Worm (Caenorhabditis elegans) whole organism, mixed stage, embryonic: ENCODE data around the gene sftd-3.

Experiments used
- bed-3 ChIP-seq: fragments of 200-800 bp; sonication (Bioruptor generic); optimal IDR thresholded peaks from 3 replicates; lab custom pipeline; 2018; ENCODE audit warnings: mild to moderate bottlenecking, missing genetic modification characterization, moderate library complexity, missing compliant biosample characterization
- blmp-1 ChIP-seq: fragments of 150-350 bp; optimal IDR thresholded peaks from 2 replicates; lab custom pipeline; 2014; ENCODE audit warnings: missing biosample characterization, missing genetic modification characterization
- ceh-39 ChIP-seq: fragments of 150-350 bp; optimal IDR thresholded peaks from 2 replicates; lab custom pipeline; 2014; ENCODE audit warnings: missing biosample characterization, missing genetic modification characterization
- ceh-83 ChIP-seq: fragments of 200-800 bp; sonication (Bioruptor generic); optimal IDR thresholded peaks from 2 replicates; lab custom pipeline; 2018; ENCODE audit warnings: mild to moderate bottlenecking, missing genetic modification characterization, missing compliant biosample characterization
- ces-1 ChIP-seq: fragments of 150-350 bp; optimal IDR thresholded peaks from 2 replicates; lab custom pipeline; 2014; ENCODE audit warnings: missing biosample characterization, missing genetic modification reagents, missing genetic modification characterization
- cnd-1 ChIP-seq: fragments of 200-800 bp; sonication (Bioruptor generic); optimal IDR thresholded peaks from 2 replicates; lab custom pipeline; 2018; ENCODE audit warnings: mild to moderate bottlenecking, missing genetic modification characterization, missing compliant biosample characterization
- drap-1 ChIP-seq: fragments of 200-800 bp; sonication (Bioruptor generic); optimal IDR thresholded peaks from 3 replicates; lab custom pipeline; 2018; ENCODE audit warnings: mild to moderate bottlenecking, missing genetic modification characterization, missing compliant biosample characterization
- elt-1 ChIP-seq: sonication (generic microtip); optimal IDR thresholded peaks from 2 replicates; lab custom pipeline; 2017; ENCODE audit warnings: missing genetic modification characterization, mild to moderate bottlenecking, missing compliant biosample characterization, antibody characterized with exemption, moderate library complexity, borderline replicate concordance; ENCODE audit not compliant: insufficient read depth
- flh-1 ChIP-seq: fragments of 200-800 bp; sonication (Bioruptor generic); optimal IDR thresholded peaks from 2 replicates; lab custom pipeline; 2018; ENCODE audit warnings: mild to moderate bottlenecking, missing genetic modification characterization, moderate library complexity, missing compliant biosample characterization
- ham-2 ChIP-seq: fragments of 200-800 bp; sonication (Bioruptor generic); optimal IDR thresholded peaks from 2 replicates; lab custom pipeline; 2018; ENCODE audit warnings: mild to moderate bottlenecking, missing genetic modification characterization, missing compliant biosample characterization
- hlh-1 ChIP-seq: fragments of 150-350 bp; optimal IDR thresholded peaks from 2 replicates; lab custom pipeline; 2014; ENCODE audit warnings: missing biosample characterization, missing genetic modification reagents, missing genetic modification characterization
- lin-13 ChIP-seq: fragments of 150-350 bp; optimal IDR thresholded peaks from 2 replicates; lab custom pipeline; 2014; ENCODE audit warnings: missing biosample characterization, missing genetic modification characterization
- lin-32 ChIP-seq: fragments of 200-800 bp; sonication (Bioruptor generic); optimal IDR thresholded peaks from 2 replicates; lab custom pipeline; 2018; ENCODE audit warnings: mild to moderate bottlenecking, missing genetic modification characterization, missing compliant biosample characterization
- lsy-2 ChIP-seq: fragments of 150-350 bp; optimal IDR thresholded peaks from 2 replicates; lab custom pipeline; 2014; ENCODE audit warnings: missing biosample characterization, missing genetic modification characterization
- mls-2 ChIP-seq: sonication (generic microtip); optimal IDR thresholded peaks from 2 replicates; lab custom pipeline; 2016; ENCODE audit warnings: mild to moderate bottlenecking, missing genetic modification characterization, moderate library complexity, missing compliant biosample characterization
- nhr-2 ChIP-seq: fragments of 150-350 bp; optimal IDR thresholded peaks from 2 replicates; lab custom pipeline; 2014; ENCODE audit warnings: missing biosample characterization, missing genetic modification characterization
- nhr-237 ChIP-seq: fragments of 150-350 bp; optimal IDR thresholded peaks from 2 replicates; lab custom pipeline; 2014; ENCODE audit warnings: missing biosample characterization, missing genetic modification characterization
- nhr-28 ChIP-seq: fragments of 150-350 bp; optimal IDR thresholded peaks from 2 replicates; lab custom pipeline; 2014; ENCODE audit warnings: missing biosample characterization, missing genetic modification characterization
- nhr-76 ChIP-seq: sonication (generic microtip); optimal IDR thresholded peaks from 2 replicates; lab custom pipeline; 2017; ENCODE audit warnings: missing biosample characterization, missing genetic modification characterization
- sem-2 ChIP-seq: fragments of 200-800 bp; sonication (Bioruptor generic); optimal IDR thresholded peaks from 2 replicates; lab custom pipeline; 2018; ENCODE audit warnings: mild to moderate bottlenecking, missing genetic modification characterization, missing compliant biosample characterization
- snpc-4 ChIP-seq: fragments of 150-350 bp; optimal IDR thresholded peaks from 2 replicates; lab custom pipeline; 2014; ENCODE audit warnings: missing biosample characterization, missing genetic modification characterization
- sptf-1 ChIP-seq: sonication (generic microtip); optimal IDR thresholded peaks from 2 replicates; lab custom pipeline; 2017; ENCODE audit warnings: mild to moderate bottlenecking, missing genetic modification characterization, moderate library complexity, missing compliant biosample characterization
- tbx-8 ChIP-seq: fragments of 200-800 bp; sonication (Bioruptor generic); optimal IDR thresholded peaks from 2 replicates; lab custom pipeline; 2018; ENCODE audit warnings: mild to moderate bottlenecking, missing genetic modification characterization, moderate library complexity, missing compliant biosample characterization
- unc-120 ChIP-seq: sonication (generic microtip); optimal IDR thresholded peaks from 2 replicates; lab custom pipeline; 2017; ENCODE audit warnings: missing genetic modification characterization, missing compliant biosample characterization; ENCODE audit not compliant: poor library complexity, severe bottlenecking
- unc-39 ChIP-seq: fragments of 150-350 bp; optimal IDR thresholded peaks from 2 replicates; lab custom pipeline; 2014; ENCODE audit warnings: missing biosample characterization, missing genetic modification characterization
- unc-62 ChIP-seq: fragments of 150-350 bp; optimal IDR thresholded peaks from 2 replicates; lab custom pipeline; 2014; ENCODE audit warnings: missing biosample characterization, missing genetic modification reagents, missing genetic modification characterization
- zip-8 ChIP-seq: fragments of 150-350 bp; optimal IDR thresholded peaks from 2 replicates; lab custom pipeline; 2014; ENCODE audit warnings: missing biosample characterization, missing genetic modification characterization
- ztf-11 ChIP-seq: fragments of 150-350 bp; optimal IDR thresholded peaks from 2 replicates; lab custom pipeline; 2014; ENCODE audit warnings: missing biosample characterization, missing genetic modification characterization

The sftd-3 gene

ce11 chrII:8962206-8962605 is 1.7 kb downstream of the sftd-3 start:
- no peak for TF ChIP-seq nhr-2
- peak; percentile 29 for TF ChIP-seq unc-120 (tag; lab: Kevin White, UChicago)
- no peak for TF ChIP-seq lin-13 (tag; lab: Kevin White, UChicago)
- no peak for TF ChIP-seq zip-8
- TF ChIP-seq hlh-1 = peak; percentile 53

- TF ChIP-seq zip-8 (no peak), elt-1 (tag; lab: Kevin White, UChicago) (no peak), unc-62 (GFP tag; lab: Kevin White, UChicago) (peak; percentile 87), mls-2 (tag; lab: Kevin White, UChicago) (no peak), snpc-4 (tag; lab: Kevin White, UChicago) (no peak), drap-1 (GFP tag; lab: Kevin White, UChicago) (no peak), nhr-237 (tag; lab: Kevin White, UChicago) (no peak)
Measured at ce11 chrII:8961450-8961849, 2.5 kb downstream of the sftd-3 start.

DNA sequence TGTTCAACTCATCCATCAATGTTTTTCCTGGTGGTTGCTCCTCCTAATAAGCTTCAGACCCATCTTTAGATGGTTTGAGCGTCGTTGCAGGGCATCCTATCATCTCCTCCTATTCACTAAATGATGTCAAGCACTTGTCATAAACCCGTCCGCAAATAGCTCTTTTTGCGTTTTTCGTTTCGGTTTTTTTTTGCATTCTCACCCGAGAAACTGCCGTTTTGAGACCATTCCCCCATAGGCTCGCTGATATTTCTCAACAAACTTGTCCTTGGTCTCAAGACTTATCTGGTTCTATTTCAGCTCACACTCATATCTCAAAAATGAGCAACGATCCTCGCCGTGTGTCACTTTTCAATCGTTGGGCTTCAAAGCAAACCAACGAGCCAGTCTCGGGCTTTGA is 3.5 kb downstream of the sftd-3 start, which contains the start of gene cal-2:
TSS of gene cal-2 (plus strand) at position 301 of the 400 bp plus-strand sequence.
- no peak for TF ChIP-seq nhr-237 (tag; lab: Kevin White, UChicago)
- TF ChIP-seq blmp-1 (tag; lab: Kevin White, UChicago) = no peak
- no peak for TF ChIP-seq ces-1 (GFP tag; lab: Kevin White, UChicago)
- no peak for TF ChIP-seq flh-1 (GFP tag; lab: Kevin White, UChicago)
- no peak for TF ChIP-seq ham-2 (GFP tag; lab: Kevin White, UChicago)
- TF ChIP-seq lin-13 (tag; lab: Kevin White, UChicago) = no peak

DNA sequence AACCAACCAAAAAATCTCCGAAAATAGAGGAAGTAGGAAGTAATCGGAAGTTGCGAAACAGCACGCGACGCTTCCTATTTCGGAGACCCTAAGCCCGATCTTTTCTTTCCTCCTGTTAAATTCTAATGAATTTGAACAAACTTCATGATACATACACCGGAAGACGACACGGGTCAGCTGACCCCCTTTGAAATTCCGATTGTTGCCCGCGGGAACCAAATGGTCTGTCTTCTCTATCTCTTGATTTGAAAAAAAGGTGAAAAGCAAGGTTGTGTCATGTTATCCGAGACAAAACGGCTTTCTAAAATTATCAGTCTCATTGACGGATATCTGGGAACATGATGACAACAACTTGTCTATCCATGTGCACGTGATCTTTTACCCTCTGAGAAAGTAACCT is 4.9 kb downstream of the sftd-3 start:
- TF ChIP-seq elt-1 (tag; lab: Kevin White, UChicago) (no peak), nhr-237 (tag; lab: Kevin White, UChicago) (no peak), tbx-8 (GFP tag; lab: Kevin White, UChicago) (no peak), unc-62 (GFP tag; lab: Kevin White, UChicago) (peak; percentile 21), nhr-28 (tag; lab: Kevin White, UChicago) (no peak), unc-120 (tag; lab: Kevin White, UChicago) (peak; percentile 32), ceh-39 (tag; lab: Kevin White, UChicago) (no peak), snpc-4 (tag; lab: Kevin White, UChicago) (no peak), ztf-11 (tag; lab: Kevin White, UChicago) (no peak), hlh-1 (peak; percentile 51), zip-8 (no peak), lsy-2 (tag; lab: Kevin White, UChicago) (no peak)

DNA sequence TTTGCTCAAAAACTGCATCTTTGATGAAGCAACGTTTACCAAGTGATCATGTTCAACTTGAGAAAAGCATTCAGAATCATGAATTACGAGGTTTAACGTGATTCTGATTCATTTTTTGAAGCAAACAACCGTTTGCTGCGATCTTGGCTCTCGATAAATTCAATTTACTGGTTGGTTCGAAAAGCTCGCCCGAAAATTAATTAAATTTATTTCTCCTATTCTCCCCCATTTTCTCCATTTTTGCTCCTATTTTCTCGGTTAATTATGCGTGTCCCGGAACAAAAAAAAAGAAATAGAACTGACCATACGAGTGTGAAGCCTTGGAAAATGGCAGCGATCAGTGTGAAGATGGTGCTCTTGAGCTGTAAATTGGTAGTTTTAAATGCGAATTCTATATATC is 7.1 kb downstream of the sftd-3 start:
- TF ChIP-seq ces-1 (GFP tag; lab: Kevin White, UChicago) (peak; percentile 94), cnd-1 (tag; lab: Kevin White, UChicago) (no peak), unc-62 (GFP tag; lab: Kevin White, UChicago) (no peak), lin-13 (tag; lab: Kevin White, UChicago) (no peak), sptf-1 (tag; lab: Kevin White, UChicago) (no peak), ceh-39 (tag; lab: Kevin White, UChicago) (no peak)

ce11 chrII:8953703-8954102 is 10.2 kb downstream of the sftd-3 start:
- TF ChIP-seq sem-2 (GFP tag; lab: Kevin White, UChicago) (no peak), elt-1 (tag; lab: Kevin White, UChicago) (peak; percentile 16)
- TF ChIP-seq, all 35 proteins: peak for 1

DNA sequence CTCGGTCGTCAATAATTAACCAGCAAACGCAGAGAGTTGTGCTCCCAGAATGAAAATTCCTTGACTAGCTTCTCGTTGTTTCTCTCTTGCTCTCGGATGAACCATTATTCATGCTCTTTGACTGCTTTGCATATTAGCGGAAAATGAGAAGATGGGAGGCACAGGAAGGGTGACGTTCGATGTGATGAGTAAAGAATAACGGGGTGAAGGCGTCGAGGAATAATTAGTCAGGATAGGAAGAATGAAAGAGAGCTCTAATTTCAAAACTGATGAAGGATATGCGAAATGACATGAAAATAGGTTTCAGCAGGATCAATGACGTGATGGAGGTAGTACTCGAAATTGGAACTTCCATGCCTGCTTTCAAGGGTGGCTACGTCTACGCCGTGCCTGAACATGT is 12.7 kb downstream of the sftd-3 start:
- TF ChIP-seq zip-8 = no peak
- TF ChIP-seq elt-1 (tag; lab: Kevin White, UChicago) = no peak
- TF ChIP-seq ceh-83 (GFP tag; lab: Kevin White, UChicago) = no peak
- no peak for TF ChIP-seq unc-39 (tag; lab: Kevin White, UChicago)
- no peak for TF ChIP-seq lin-32 (GFP tag; lab: Kevin White, UChicago)
- TF ChIP-seq ztf-11 (tag; lab: Kevin White, UChicago) = no peak
- TF ChIP-seq mls-2 (tag; lab: Kevin White, UChicago) = no peak
- no peak for TF ChIP-seq blmp-1 (tag; lab: Kevin White, UChicago)
- no peak for TF ChIP-seq bed-3 (GFP tag; lab: Kevin White, UChicago)
- no peak for TF ChIP-seq ces-1 (GFP tag; lab: Kevin White, UChicago)
- no peak for TF ChIP-seq nhr-76
- no peak for TF ChIP-seq lsy-2 (tag; lab: Kevin White, UChicago)
- no peak for TF ChIP-seq unc-120 (tag; lab: Kevin White, UChicago)
